Worm (Caenorhabditis elegans): ENCODE measurements around the gene snt-7.

The snt-7 gene

ce11 chrX:15157854-15158253 is 41.1 kb downstream of the snt-7 start:
- TF ChIP-seq flt-1 (GFP tag; IDR thresholded peaks at IDR 0.05) (no peak), hmg-4 (GFP tag; optimal IDR thresholded peaks at IDR 0.05) (no peak), tbx-37 (GFP tag; conservative IDR thresholded peaks at IDR 0.05) (no peak), ets-7 (tag; optimal IDR thresholded peaks at IDR 0.05) (no peak), ama-1 (optimal IDR thresholded peaks at IDR 0.05) (no peak), ceh-13 (GFP tag; optimal IDR thresholded peaks at IDR 0.05) (no peak), tbx-11 (GFP tag; IDR thresholded peaks at IDR 0.05) (no peak), F13C5.2 (tag; optimal IDR thresholded peaks at IDR 0.05) (no peak), hnd-1 (tag; optimal IDR thresholded peaks at IDR 0.05) (no peak), B0310.2 (tag; optimal IDR thresholded peaks at IDR 0.05) (no peak)

- TF ChIP-seq scrt-1 (GFP tag; IDR thresholded peaks at IDR 0.05) (no peak), ceh-36 (tag; optimal IDR thresholded peaks at IDR 0.05) (no peak), tra-4 (tag; optimal IDR thresholded peaks at IDR 0.05) (no peak), hmbx-1 (tag; optimal IDR thresholded peaks at IDR 0.05) (no peak), hmg-4 (GFP tag; optimal IDR thresholded peaks at IDR 0.05) (no peak), hnd-1 (tag; optimal IDR thresholded peaks at IDR 0.05) (no peak), tbx-11 (GFP tag; IDR thresholded peaks at IDR 0.05) (no peak), tbx-37 (GFP tag; conservative IDR thresholded peaks at IDR 0.05) (no peak), B0310.2 (tag; optimal IDR thresholded peaks at IDR 0.05) (no peak)
These were observed 43.9 kb downstream of the snt-7 start for ce11 chrX:15155054-15155453.

ce11 chrX:15148831-15149230 is 50.1 kb downstream of the snt-7 start:
- TF ChIP-seq hnd-1 (tag; optimal IDR thresholded peaks at IDR 0.05) = no peak
- no peak for TF ChIP-seq tbx-37 (GFP tag; conservative IDR thresholded peaks at IDR 0.05)
- no peak for TF ChIP-seq tbx-11 (GFP tag; IDR thresholded peaks at IDR 0.05)
- no peak for TF ChIP-seq B0310.2 (tag; optimal IDR thresholded peaks at IDR 0.05)
- no peak for TF ChIP-seq tra-4 (tag; optimal IDR thresholded peaks at IDR 0.05)
- TF ChIP-seq ama-1 (optimal IDR thresholded peaks at IDR 0.05) = no peak
- TF ChIP-seq sea-1 (GFP tag; conservative IDR thresholded peaks at IDR 0.05) = no peak
- TF ChIP-seq hmg-4 (GFP tag; optimal IDR thresholded peaks at IDR 0.05) = no peak
- TF ChIP-seq flt-1 (GFP tag; IDR thresholded peaks at IDR 0.05) = no peak
- no peak for TF ChIP-seq hmbx-1 (tag; optimal IDR thresholded peaks at IDR 0.05)
- TF ChIP-seq scrt-1 (GFP tag; IDR thresholded peaks at IDR 0.05) = no peak
- TF ChIP-seq aly-1 (tag; optimal IDR thresholded peaks at IDR 0.05) = no peak
- no peak for TF ChIP-seq pes-1 (GFP tag; IDR thresholded peaks at IDR 0.05)

- TF ChIP-seq tbx-11 (GFP tag; IDR thresholded peaks at IDR 0.05) (no peak), flt-1 (GFP tag; IDR thresholded peaks at IDR 0.05) (no peak), ets-7 (tag; optimal IDR thresholded peaks at IDR 0.05) (no peak)
These were observed 50.6 kb downstream of the snt-7 start for ce11 chrX:15148389-15148788.

ce11 chrX:15147640-15148039 is 51.3 kb downstream of the snt-7 start, which contains the start of gene unc-7:
TSS of gene unc-7 (minus strand) at chrX:15147740.
- TF ChIP-seq ama-1 (optimal IDR thresholded peaks at IDR 0.05) = no peak
- no peak for TF ChIP-seq hnd-1 (tag; optimal IDR thresholded peaks at IDR 0.05)
- TF ChIP-seq flt-1 (GFP tag; IDR thresholded peaks at IDR 0.05) = no peak
- no peak for TF ChIP-seq F13C5.2 (tag; optimal IDR thresholded peaks at IDR 0.05)
- TF ChIP-seq scrt-1 (GFP tag; IDR thresholded peaks at IDR 0.05) = no peak
- no peak for TF ChIP-seq aly-1 (tag; optimal IDR thresholded peaks at IDR 0.05)
- no peak for TF ChIP-seq ceh-36 (tag; optimal IDR thresholded peaks at IDR 0.05)
- no peak for TF ChIP-seq tra-4 (tag; optimal IDR thresholded peaks at IDR 0.05)
- TF ChIP-seq ceh-13 (GFP tag; optimal IDR thresholded peaks at IDR 0.05) = no peak
- no peak for TF ChIP-seq pes-1 (GFP tag; IDR thresholded peaks at IDR 0.05)
- no peak for TF ChIP-seq sea-1 (GFP tag; conservative IDR thresholded peaks at IDR 0.05)
- TF ChIP-seq hmbx-1 (tag; optimal IDR thresholded peaks at IDR 0.05) = no peak
- TF ChIP-seq hmg-4 (GFP tag; optimal IDR thresholded peaks at IDR 0.05) = no peak
- TF ChIP-seq ets-7 (tag; optimal IDR thresholded peaks at IDR 0.05) = no peak
- no peak for TF ChIP-seq B0310.2 (tag; optimal IDR thresholded peaks at IDR 0.05)
- TF ChIP-seq tbx-37 (GFP tag; conservative IDR thresholded peaks at IDR 0.05) = no peak
- no peak for TF ChIP-seq tbx-11 (GFP tag; IDR thresholded peaks at IDR 0.05)

ce11 chrX:15146415-15147210 is 52.3 kb downstream of the snt-7 start:
- TF ChIP-seq flt-1 (GFP tag; IDR thresholded peaks at IDR 0.05) (0 out of 2 replicates have a peak, but pooled peaks have one; percentile 49), hmg-4 (GFP tag; optimal IDR thresholded peaks at IDR 0.05) (no peak), scrt-1 (GFP tag; IDR thresholded peaks at IDR 0.05) (no peak), tra-4 (tag; optimal IDR thresholded peaks at IDR 0.05) (no peak), pes-1 (GFP tag; IDR thresholded peaks at IDR 0.05) (peak; percentile 69), tbx-37 (GFP tag; conservative IDR thresholded peaks at IDR 0.05) (no peak), tbx-11 (GFP tag; IDR thresholded peaks at IDR 0.05) (no peak), hmbx-1 (tag; optimal IDR thresholded peaks at IDR 0.05) (no peak)

Data from whole organism, early embryonic.